Fruit fly (Drosophila melanogaster) whole organism, adult: ENCODE data around the gene CG31200.

ENCODE experiments used
- CG11617 ChIP-seq: fragments of 200-800 bp; sonication (Bioruptor generic); optimal IDR thresholded peaks from 2 replicates; lab custom pipeline; 2017; ENCODE audit warnings: mild to moderate bottlenecking, missing biosample characterization, missing genetic modification reagents, missing genetic modification characterization
- CG1620 ChIP-seq: fragments of 200-800 bp; sonication (Bioruptor generic); optimal IDR thresholded peaks from 2 replicates; lab custom pipeline; 2016; ENCODE audit warnings: missing biosample characterization, missing genetic modification characterization
- CG5204 ChIP-seq: fragments of 200-800 bp; sonication (Bioruptor generic); optimal IDR thresholded peaks from 2 replicates; lab custom pipeline; 2016; ENCODE audit warnings: missing biosample characterization, missing genetic modification characterization
- CG7101 ChIP-seq: fragments of 200-800 bp; sonication (Bioruptor generic); optimal IDR thresholded peaks from 2 replicates; lab custom pipeline; 2018; ENCODE audit warnings: missing biosample characterization, mild to moderate bottlenecking, missing genetic modification characterization, moderate library complexity
- Clk ChIP-seq: fragments of 200-800 bp; sonication (Bioruptor generic); optimal IDR thresholded peaks from 2 replicates; lab custom pipeline; 2017; ENCODE audit warnings: missing biosample characterization, missing genetic modification characterization
- Hr96 ChIP-seq: fragments of 200-800 bp; sonication (Bioruptor generic); optimal IDR thresholded peaks from 2 replicates; lab custom pipeline; 2016; ENCODE audit warnings: missing biosample characterization, missing genetic modification characterization
- cic ChIP-seq: fragments of 200-800 bp; sonication (Bioruptor generic); optimal IDR thresholded peaks from 2 replicates; lab custom pipeline; 2017; ENCODE audit warnings: missing biosample characterization, mild to moderate bottlenecking, missing genetic modification characterization, moderate library complexity
- kay ChIP-seq: fragments of 200-800 bp; sonication (Bioruptor generic); peaks from one replicate; lab custom pipeline; 2016; ENCODE audit warnings: missing biosample characterization, missing genetic modification characterization, borderline replicate concordance
- toe ChIP-seq: fragments of 200-800 bp; sonication (Bioruptor generic); optimal IDR thresholded peaks from 2 replicates; lab custom pipeline; 2016; ENCODE audit warnings: missing biosample characterization, missing genetic modification characterization

- TF ChIP-seq kay (GFP tag; lab: Kevin White, UChicago) (no peak), Clk (GFP tag; lab: Kevin White, UChicago) (no peak), cic (GFP tag; lab: Kevin White, UChicago) (no peak), CG5204 (GFP tag; lab: Kevin White, UChicago) (no peak), toe (GFP tag; lab: Kevin White, UChicago) (no peak), Hr96 (GFP tag; lab: Kevin White, UChicago) (no peak), CG11617 (GFP tag; lab: Kevin White, UChicago) (no peak), CG1620 (GFP tag; lab: Kevin White, UChicago) (no peak), CG7101 (tag; lab: Kevin White, UChicago) (no peak)
These were observed 5.2 kb downstream of the CG31200 start, which contains the start of gene CG42322 for dm6 chr3R:20739971-20740370.
